Worm (Caenorhabditis elegans) whole organism, midembryonic: ENCODE data around the gene F07B10.4.

ENCODE experiments used
- cog-1 ChIP-seq: sonication (generic microtip); optimal IDR thresholded peaks from 2 replicates; lab custom pipeline; 2016; ENCODE audit warnings: missing genetic modification characterization, missing compliant biosample characterization
- flt-1 ChIP-seq: fragments of 200-800 bp; sonication (Bioruptor generic); IDR thresholded peaks from 2 replicates; pipeline ENCODE4 v1.3.6; 2022; ENCODE audit warnings: missing genetic modification characterization, missing compliant biosample characterization
- med-1 ChIP-seq: sonication (generic microtip); optimal IDR thresholded peaks from 2 replicates; lab custom pipeline; 2017; ENCODE audit warnings: missing genetic modification characterization, mild to moderate bottlenecking, missing compliant biosample characterization, antibody characterized with exemption, missing genetic modification reagents; ENCODE audit not compliant: insufficient read depth
- ztf-23 ChIP-seq: fragments of 200-800 bp; sonication (Bioruptor generic); IDR thresholded peaks from 2 replicates; pipeline ENCODE4 v1.3.6; 2022; ENCODE audit warnings: missing genetic modification reagents, missing genetic modification characterization, missing compliant biosample characterization
- ztf-29 ChIP-seq: fragments of 200-800 bp; sonication (Bioruptor generic); IDR thresholded peaks from 2 replicates; pipeline ENCODE4 v1.3.6; 2022; ENCODE audit warnings: missing genetic modification reagents, missing genetic modification characterization, missing compliant biosample characterization

- no peak for TF ChIP-seq ztf-23
- TF ChIP-seq flt-1 (GFP tag; lab: Robert Waterston, UW): no peak
- no peak for TF ChIP-seq ztf-29 (GFP tag; lab: Robert Waterston, UW)
- TF ChIP-seq med-1 (GFP tag; lab: Kevin White, UChicago): no peak
- no peak for TF ChIP-seq cog-1 (tag; lab: Kevin White, UChicago)
Measured at ce11 chrV:11260622-11261021, 2.3 kb downstream of the F07B10.4 start, which contains the start of gene F07B10.7.
